Fruit fly (Drosophila melanogaster) Kc167 (cell line): ENCODE data around the gene Fit2.

Source experiments
- Myc ChIP-seq: fragments of >200 bp; optimal IDR thresholded peaks from 2 replicates; lab custom pipeline; 2017; ENCODE audit warnings: missing external identifiers
- Sin3A ChIP-seq: fragments of >200 bp; optimal IDR thresholded peaks from 2 replicates; lab custom pipeline; 2018; ENCODE audit warnings: missing external identifiers
- h ChIP-seq: fragments of >200 bp; optimal IDR thresholded peaks from 3 replicates; lab custom pipeline; 2018; ENCODE audit warnings: missing external identifiers
- insv ChIP-seq: fragments of >200 bp; optimal IDR thresholded peaks from 3 replicates; lab custom pipeline; 2018; ENCODE audit warnings: missing external identifiers
- psq ChIP-seq: fragments of >200 bp; optimal IDR thresholded peaks from 2 replicates; lab custom pipeline; 2017; ENCODE audit warnings: missing external identifiers
- ttk ChIP-seq: sonication (Bioruptor generic); optimal IDR thresholded peaks from 2 replicates; lab custom pipeline; 2017; ENCODE audit warnings: missing external identifiers

- no peak for TF ChIP-seq insv (lab: Kevin White, UChicago)
- no peak for TF ChIP-seq Sin3A
- no peak for TF ChIP-seq psq (lab: Kevin White, UChicago)
- no peak for TF ChIP-seq ttk (lab: Kevin White, UChicago)
- no peak for TF ChIP-seq Myc (lab: Kevin White, UChicago)
- no peak for TF ChIP-seq h (lab: Kevin White, UChicago)
Measured at dm6 chr3L:17051472-17051871, 27.3 kb downstream of the Fit2 start.
